Worm (Caenorhabditis elegans) whole organism, L2 larva: Measurements from ENCODE around the gene VF13D12L.3.

ENCODE experiments used
- crh-2 ChIP-seq: sonication (generic microtip); optimal IDR thresholded peaks from 2 replicates; lab custom pipeline; 2017; ENCODE audit warnings: missing biosample characterization, missing genetic modification characterization
- elt-1 ChIP-seq: fragments of 150-350 bp; optimal IDR thresholded peaks from 2 replicates; lab custom pipeline; 2014; ENCODE audit warnings: missing biosample characterization, missing genetic modification characterization
- elt-3 ChIP-seq: sonication (generic microtip); optimal IDR thresholded peaks from 2 replicates; lab custom pipeline; 2017; ENCODE audit warnings: missing biosample characterization, missing genetic modification characterization
- gmeb-1 ChIP-seq: fragments of 150-350 bp; optimal IDR thresholded peaks from 2 replicates; lab custom pipeline; 2014; ENCODE audit warnings: missing biosample characterization, missing genetic modification characterization
- lsy-2 ChIP-seq, 2 experiments: fragments of 150-350 bp in 1 of 2; sonication (generic microtip) in 1 of 2; optimal IDR thresholded peaks; 2 replicates each; lab custom pipeline; 2014 to 2017; ENCODE audit warnings: missing biosample characterization in 2 of 2, missing genetic modification characterization in 2 of 2
- mab-5 ChIP-seq: fragments of 150-350 bp; optimal IDR thresholded peaks from 2 replicates; lab custom pipeline; 2014; ENCODE audit warnings: missing biosample characterization, missing genetic modification characterization
- nhr-11 ChIP-seq: fragments of 150-350 bp; optimal IDR thresholded peaks from 2 replicates; lab custom pipeline; 2014; ENCODE audit warnings: missing biosample characterization, missing genetic modification characterization
- nhr-129 ChIP-seq: fragments of 150-350 bp; optimal IDR thresholded peaks from 2 replicates; lab custom pipeline; 2014; ENCODE audit warnings: missing biosample characterization, missing genetic modification characterization
- nhr-21 ChIP-seq: fragments of 150-350 bp; optimal IDR thresholded peaks from 2 replicates; lab custom pipeline; 2014; ENCODE audit warnings: missing biosample characterization, missing genetic modification characterization
- sem-4 ChIP-seq: fragments of 150-350 bp; optimal IDR thresholded peaks from 2 replicates; lab custom pipeline; 2014; ENCODE audit warnings: missing biosample characterization, missing genetic modification reagents, missing genetic modification characterization
- snpc-4 ChIP-seq: fragments of 150-350 bp; optimal IDR thresholded peaks from 2 replicates; lab custom pipeline; 2014; ENCODE audit warnings: missing biosample characterization, missing genetic modification characterization
- unc-55 ChIP-seq: fragments of 150-350 bp; sonication (generic microtip); optimal IDR thresholded peaks from 3 replicates; lab custom pipeline; 2014; ENCODE audit warnings: missing biosample characterization, missing genetic modification reagents, missing genetic modification characterization
- unc-62 ChIP-seq: fragments of 150-350 bp; optimal IDR thresholded peaks from 2 replicates; lab custom pipeline; 2014; ENCODE audit warnings: missing biosample characterization, missing genetic modification reagents, missing genetic modification characterization
- ztf-11 ChIP-seq: sonication (generic microtip); optimal IDR thresholded peaks from 2 replicates; lab custom pipeline; 2017; ENCODE audit warnings: missing biosample characterization, missing genetic modification characterization

- TF ChIP-seq elt-1 (tag; lab: Kevin White, UChicago) (no peak), nhr-21 (tag; lab: Kevin White, UChicago) (no peak), elt-3 (tag; lab: Kevin White, UChicago) (no peak), gmeb-1 (peak; percentile 15), crh-2 (tag; lab: Kevin White, UChicago) (peak; percentile 90), snpc-4 (tag; lab: Kevin White, UChicago) (peak; percentile 50), mab-5 (tag; lab: Kevin White, UChicago) (no peak), nhr-129 (tag; lab: Kevin White, UChicago) (peak; percentile 57), unc-62 (GFP tag; lab: Kevin White, UChicago) (no peak), unc-55 (GFP tag; lab: Kevin White, UChicago) (peak; percentile 45), sem-4 (tag; lab: Kevin White, UChicago) (peak; percentile 63), nhr-11 (tag; lab: Kevin White, UChicago) (no peak), ztf-11 (tag; lab: Kevin White, UChicago) (no peak), lsy-2 (tag; optimal IDR thresholded peaks at IDR 0.05; lab: Kevin White, UChicago) (peak in 1 of 2 experiments; percentile 89)
Measured at ce11 chrII:11756684-11757107, 50.9 kb downstream of the VF13D12L.3 start.
